Worm (Caenorhabditis elegans): ENCODE data around the gene Y9C9A.8.
"Not testable (repeated sequence)": the region's sequence is repeated elsewhere in the genome, so short reads cannot be mapped to it uniquely, and the experiment has no call there.

DNA sequence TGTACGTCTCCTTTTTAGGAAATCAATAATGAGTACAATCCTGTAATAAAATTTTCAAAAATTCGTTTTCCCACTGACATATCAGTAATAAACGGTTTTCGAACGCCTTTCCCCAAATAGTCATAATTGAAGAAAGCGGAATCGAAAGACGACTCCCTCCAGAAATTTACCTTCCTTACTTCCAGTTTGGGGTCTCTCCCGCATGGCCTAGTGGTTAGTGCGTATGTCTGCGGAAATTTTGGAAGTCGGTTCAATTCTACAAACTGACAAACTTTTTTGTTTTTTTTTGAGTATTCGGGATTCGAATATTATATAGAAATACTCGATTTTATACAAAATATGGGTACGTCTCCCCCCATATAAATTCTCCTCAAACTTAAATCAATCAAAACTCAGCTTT, 19.6 kb downstream of the Y9C9A.8 start:
- not testable (repeated sequence) for TF ChIP-seq cog-1 (tag; optimal IDR thresholded peaks at IDR 0.05); flt-1 (GFP tag; IDR thresholded peaks at IDR 0.05); klf-2 (GFP tag; conservative IDR thresholded peaks at IDR 0.05)

Data from whole organism, midembryonic.